Fruit fly (Drosophila melanogaster): ENCODE data around the gene Uba4.

DNA sequence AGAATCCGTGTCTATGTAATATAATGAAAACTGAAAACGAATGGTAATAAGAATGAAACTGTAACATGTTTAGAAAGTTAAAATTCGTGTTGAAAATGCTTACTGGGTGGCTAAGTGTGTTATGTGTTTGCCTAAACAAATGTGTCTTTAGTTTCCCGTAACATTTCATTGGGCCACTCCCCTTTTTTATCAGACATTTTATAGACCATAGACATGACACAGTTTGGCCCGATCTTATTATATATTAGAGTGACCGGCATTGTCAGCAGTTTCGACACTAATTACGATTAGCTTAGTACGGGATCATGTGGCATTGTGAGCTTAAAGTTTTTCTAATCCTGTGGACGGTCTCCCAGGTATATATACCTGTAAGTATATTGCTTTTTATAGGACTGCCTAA lies 40.2 kb upstream of the Uba4 start, which contains the start of gene CheA29a:
- TF ChIP-seq psq (optimal IDR thresholded peaks at IDR 0.05) (no peak), ttk (optimal IDR thresholded peaks at IDR 0.05) (no peak), h (optimal IDR thresholded peaks at IDR 0.05) (no peak), Sin3A (optimal IDR thresholded peaks at IDR 0.05) (no peak), Myc (optimal IDR thresholded peaks at IDR 0.05) (no peak), insv (optimal IDR thresholded peaks at IDR 0.05) (no peak)

All from Kc167 (cell line).